Worm (Caenorhabditis elegans): ENCODE data around the gene srd-11.

DNA sequence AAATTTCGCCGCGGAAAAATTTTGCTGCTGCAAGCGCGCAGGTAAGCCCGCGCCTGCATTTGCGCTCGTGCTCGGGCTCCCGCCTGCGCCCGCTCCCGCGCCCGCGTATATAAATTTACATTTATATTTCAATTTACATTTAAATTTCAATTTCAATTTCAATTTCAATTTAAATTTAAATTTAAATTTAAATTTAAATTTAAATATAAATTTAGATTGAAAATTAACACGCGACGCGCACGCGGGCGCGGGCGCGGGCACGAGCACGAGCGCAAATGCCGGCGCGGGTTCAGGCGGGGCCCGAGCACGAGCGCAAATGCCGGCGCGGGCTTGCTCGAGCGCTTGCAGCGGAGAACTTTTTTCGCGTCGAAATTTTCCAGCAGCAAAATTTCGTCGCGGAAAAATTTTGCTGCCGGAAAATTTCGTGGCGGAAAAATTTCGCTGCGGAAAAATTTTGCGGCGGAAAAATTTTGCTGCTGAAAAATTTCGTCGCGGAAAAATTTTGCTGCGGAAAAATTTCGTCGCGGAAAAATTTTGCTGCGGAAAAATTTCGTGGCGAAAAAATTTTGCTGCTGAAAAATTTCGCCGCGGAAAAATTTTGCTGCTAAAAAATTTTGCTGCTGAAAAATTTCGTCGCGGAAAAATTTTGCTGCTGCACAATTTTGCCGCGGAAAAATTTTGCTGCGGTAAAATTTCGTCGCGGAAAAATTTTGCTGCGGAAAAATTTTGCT lies 26.4 kb upstream of the srd-11 start:
- TF ChIP-seq elt-3 (tag; optimal IDR thresholded peaks at IDR 0.05) (no peak), nhr-76 (tag; optimal IDR thresholded peaks at IDR 0.05) (no peak), lsy-2 (tag; optimal IDR thresholded peaks at IDR 0.05) (no peak), snpc-4 (tag; optimal IDR thresholded peaks at IDR 0.05) (no peak), ces-1 (GFP tag; optimal IDR thresholded peaks at IDR 0.05) (no peak), ztf-11 (tag; optimal IDR thresholded peaks at IDR 0.05) (no peak), bed-3 (GFP tag; optimal IDR thresholded peaks at IDR 0.05) (no peak), mep-1 (tag; optimal IDR thresholded peaks at IDR 0.05) (no peak)
